Fruit fly (Drosophila melanogaster): ENCODE data around the gene mus302.
A peak's percentile ranks its signal among the peaks of the same experiment; 100 is the strongest.

dm6 chr3L:16758504-16759109 is 20.9 kb downstream of the mus302 start:
- TF ChIP-seq svp (GFP tag) (peak; percentile 94), eg (GFP tag; IDR thresholded peaks at IDR 0.05) (peak; percentile 83), CG6854 (GFP tag; optimal IDR thresholded peaks at IDR 0.05) (no peak), CG7368 (GFP tag; optimal IDR thresholded peaks at IDR 0.05) (peak; percentile 68)

Data from whole organism, prepupa.